Fruit fly (Drosophila melanogaster) Kc167 (cell line): Measurements from ENCODE around the gene Dredd.

Experiments
- Myc ChIP-seq: fragments of >200 bp; optimal IDR thresholded peaks from 2 replicates; lab custom pipeline; 2017; ENCODE audit warnings: missing external identifiers
- Sin3A ChIP-seq: fragments of >200 bp; optimal IDR thresholded peaks from 2 replicates; lab custom pipeline; 2018; ENCODE audit warnings: missing external identifiers
- h ChIP-seq: fragments of >200 bp; optimal IDR thresholded peaks from 3 replicates; lab custom pipeline; 2018; ENCODE audit warnings: missing external identifiers
- insv ChIP-seq: fragments of >200 bp; optimal IDR thresholded peaks from 3 replicates; lab custom pipeline; 2018; ENCODE audit warnings: missing external identifiers
- psq ChIP-seq: fragments of >200 bp; optimal IDR thresholded peaks from 2 replicates; lab custom pipeline; 2017; ENCODE audit warnings: missing external identifiers
- ttk ChIP-seq: sonication (Bioruptor generic); optimal IDR thresholded peaks from 2 replicates; lab custom pipeline; 2017; ENCODE audit warnings: missing external identifiers

DNA sequence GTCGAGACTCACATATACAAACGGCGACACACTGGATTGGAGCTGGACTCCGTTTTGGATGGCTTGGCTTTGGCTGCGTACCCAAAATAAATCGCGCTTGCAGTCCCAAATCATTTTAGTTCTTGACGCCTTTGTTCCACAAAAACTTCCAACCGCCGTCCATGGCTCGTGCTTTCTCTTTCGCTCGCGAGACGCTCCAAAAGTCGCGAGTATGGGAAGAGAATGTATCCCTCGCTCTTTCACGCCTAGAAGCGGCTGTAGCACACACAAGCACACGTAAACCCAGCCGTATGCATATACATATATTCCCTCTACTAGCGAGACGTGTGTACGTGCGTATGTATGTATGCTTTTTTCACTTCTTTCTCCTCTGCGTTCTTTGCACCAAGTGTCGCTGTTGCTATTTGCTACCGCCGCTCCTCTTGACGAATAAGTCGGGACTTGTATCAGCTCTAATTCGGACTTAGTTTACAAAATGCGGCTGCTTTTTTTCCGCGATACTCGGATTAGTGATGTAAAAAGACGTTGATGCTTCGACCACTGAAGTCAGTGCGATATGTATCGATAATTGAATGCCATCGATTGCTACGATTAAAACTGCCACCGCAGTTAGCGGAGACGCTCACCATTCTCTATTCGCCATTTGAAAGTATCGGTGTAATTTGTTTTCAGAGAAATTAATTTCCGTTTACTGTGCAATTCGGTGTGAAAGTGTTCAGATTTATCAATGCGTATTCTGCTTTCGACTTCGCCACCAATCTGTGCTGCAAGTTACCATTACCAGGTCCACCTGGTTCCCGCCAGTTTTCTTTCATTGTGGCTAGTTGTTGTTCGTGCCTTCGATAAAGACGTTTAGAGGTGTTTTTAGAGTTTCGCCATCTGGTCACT, 20.4 kb upstream of the Dredd start, which contains the start of the genes Hmt4-20 and SkpA:
- no peak for TF ChIP-seq psq (lab: Kevin White, UChicago)
- TF ChIP-seq Sin3A (lab: Kevin White, UChicago) = no peak
- no peak for TF ChIP-seq insv
- TF ChIP-seq ttk = no peak
- TF ChIP-seq h (lab: Kevin White, UChicago) = no peak
- no peak for TF ChIP-seq Myc
